Fruit fly (Drosophila melanogaster) whole organism: ENCODE results near the gene Ugt303B2.

Experiments
- CG8478 ChIP-seq: fragments of >200 bp; optimal IDR thresholded peaks from 2 replicates; lab custom pipeline; 2018; ENCODE audit warnings: inconsistent platforms
- Dll ChIP-seq: fragments of >200 bp; optimal IDR thresholded peaks from 2 replicates; lab custom pipeline; 2017
- EcR ChIP-seq, 2 experiments: fragments of >200 bp; optimal IDR thresholded peaks; 2 replicates each; lab custom pipeline; 2017; ENCODE audit warnings: missing biosample characterization in 2 of 2, missing genetic modification characterization in 2 of 2, missing genetic modification reagents in 2 of 2
- pan ChIP-seq: fragments of >200 bp; optimal IDR thresholded peaks from 2 replicates; lab custom pipeline; 2017
- psq ChIP-seq: fragments of >200 bp; optimal IDR thresholded peaks from 2 replicates; lab custom pipeline; 2017
- usp ChIP-seq: fragments of >200 bp; optimal IDR thresholded peaks from 2 replicates; lab custom pipeline; 2017; ENCODE audit warnings: missing biosample characterization, missing genetic modification characterization, mixed read lengths

Gene Ugt303B2

dm6 chr3R:23538719-23539145 lies at the start of gene Ugt303B2:
Gene Ugt303B2 (minus strand): TSS chr3R:23538908.
- TF ChIP-seq EcR (GFP tag; optimal IDR thresholded peaks at IDR 0.05; lab: Kevin White, UChicago) (no peak), CG8478 (lab: Kevin White, UChicago) (no peak), psq (lab: Kevin White, UChicago) (no peak), Dll (lab: Kevin White, UChicago) (no peak), usp (GFP tag; lab: Kevin White, UChicago) (no peak), pan (lab: Kevin White, UChicago) (no peak)

dm6 chr3R:23576618-23577017 lies 37.9 kb upstream of the Ugt303B2 start:
- TF ChIP-seq EcR (GFP tag; optimal IDR thresholded peaks at IDR 0.05; lab: Kevin White, UChicago) (no peak), usp (GFP tag; lab: Kevin White, UChicago) (no peak), pan (lab: Kevin White, UChicago) (no peak), psq (lab: Kevin White, UChicago) (no peak), Dll (lab: Kevin White, UChicago) (no peak), CG8478 (lab: Kevin White, UChicago) (no peak)

dm6 chr3R:23569195-23569594 lies 30.5 kb upstream of the Ugt303B2 start:
- TF ChIP-seq usp (GFP tag; lab: Kevin White, UChicago): no peak
- no peak for TF ChIP-seq psq (lab: Kevin White, UChicago)
- no peak for TF ChIP-seq CG8478 (lab: Kevin White, UChicago)
- TF ChIP-seq pan (lab: Kevin White, UChicago): no peak
- TF ChIP-seq Dll (lab: Kevin White, UChicago): no peak
- no peak for TF ChIP-seq EcR (GFP tag; optimal IDR thresholded peaks at IDR 0.05; lab: Kevin White, UChicago)

- TF ChIP-seq EcR (GFP tag; optimal IDR thresholded peaks at IDR 0.05; lab: Kevin White, UChicago) (no peak), pan (lab: Kevin White, UChicago) (no peak), psq (lab: Kevin White, UChicago) (no peak), CG8478 (lab: Kevin White, UChicago) (no peak), usp (GFP tag; lab: Kevin White, UChicago) (no peak), Dll (lab: Kevin White, UChicago) (no peak)
Measured at dm6 chr3R:23557244-23557643, 18.5 kb upstream of the Ugt303B2 start, which contains the start of gene beat-IV. Gene beat-IV (plus strand): TSS chr3R:23557412.

- TF ChIP-seq usp (GFP tag; lab: Kevin White, UChicago) (no peak), pan (lab: Kevin White, UChicago) (no peak), CG8478 (lab: Kevin White, UChicago) (no peak), Dll (lab: Kevin White, UChicago) (no peak), psq (lab: Kevin White, UChicago) (no peak), EcR (GFP tag; optimal IDR thresholded peaks at IDR 0.05; lab: Kevin White, UChicago) (no peak)
Measured at dm6 chr3R:23556843-23557242, 18.1 kb upstream of the Ugt303B2 start, which contains the start of gene CG10164. Gene CG10164 (minus strand): TSS chr3R:23556943.

dm6 chr3R:23536610-23537009 lies 2.1 kb downstream of the Ugt303B2 start, which contains the start of gene Ugt303B1:
Gene Ugt303B1 (minus strand): TSS chr3R:23536710.
- TF ChIP-seq EcR (GFP tag; optimal IDR thresholded peaks at IDR 0.05; lab: Kevin White, UChicago) (no peak), Dll (lab: Kevin White, UChicago) (no peak), usp (GFP tag; lab: Kevin White, UChicago) (no peak), CG8478 (lab: Kevin White, UChicago) (no peak), pan (lab: Kevin White, UChicago) (no peak), psq (lab: Kevin White, UChicago) (no peak)

- TF ChIP-seq EcR (GFP tag; optimal IDR thresholded peaks at IDR 0.05; lab: Kevin White, UChicago) (no peak), usp (GFP tag; lab: Kevin White, UChicago) (no peak), psq (lab: Kevin White, UChicago) (no peak), CG8478 (lab: Kevin White, UChicago) (no peak), pan (lab: Kevin White, UChicago) (no peak), Dll (lab: Kevin White, UChicago) (no peak)
Measured at dm6 chr3R:23534609-23535008, 4.1 kb downstream of the Ugt303B2 start, which contains the start of gene Ugt303B3. Gene Ugt303B3 (minus strand): TSS chr3R:23534767.

dm6 chr3R:23530886-23531285 lies 7.8 kb downstream of the Ugt303B2 start, which contains the start of gene CG10175:
Gene CG10175 (minus strand): TSS chr3R:23530986.
- TF ChIP-seq EcR (GFP tag; optimal IDR thresholded peaks at IDR 0.05; lab: Kevin White, UChicago): no peak
- no peak for TF ChIP-seq Dll (lab: Kevin White, UChicago)
- no peak for TF ChIP-seq psq (lab: Kevin White, UChicago)
- no peak for TF ChIP-seq usp (GFP tag; lab: Kevin White, UChicago)
- no peak for TF ChIP-seq CG8478 (lab: Kevin White, UChicago)
- TF ChIP-seq pan (lab: Kevin White, UChicago): no peak

dm6 chr3R:23527396-23527795 lies 11.3 kb downstream of the Ugt303B2 start:
- no peak for TF ChIP-seq psq (lab: Kevin White, UChicago)
- TF ChIP-seq CG8478 (lab: Kevin White, UChicago): no peak

- TF ChIP-seq Dll (lab: Kevin White, UChicago) (no peak), pan (lab: Kevin White, UChicago) (no peak)
Measured at dm6 chr3R:23526069-23526468, 12.6 kb downstream of the Ugt303B2 start.

dm6 chr3R:23522296-23522695 lies 16.4 kb downstream of the Ugt303B2 start:
- TF ChIP-seq CG8478 (lab: Kevin White, UChicago): no peak
- no peak for TF ChIP-seq EcR (GFP tag; optimal IDR thresholded peaks at IDR 0.05; lab: Kevin White, UChicago)
- no peak for TF ChIP-seq usp (GFP tag; lab: Kevin White, UChicago)
- TF ChIP-seq pan (lab: Kevin White, UChicago): no peak
- TF ChIP-seq Dll (lab: Kevin White, UChicago): no peak
- no peak for TF ChIP-seq psq (lab: Kevin White, UChicago)

- TF ChIP-seq CG8478 (lab: Kevin White, UChicago) (no peak), pan (lab: Kevin White, UChicago) (no peak), Dll (lab: Kevin White, UChicago) (no peak), EcR (GFP tag; optimal IDR thresholded peaks at IDR 0.05; lab: Kevin White, UChicago) (no peak), psq (lab: Kevin White, UChicago) (no peak), usp (GFP tag; lab: Kevin White, UChicago) (no peak)
Measured at dm6 chr3R:23521483-23521882, 17.2 kb downstream of the Ugt303B2 start, which contains the start of gene CG10177. Gene CG10177 (minus strand): TSS chr3R:23521583.
